Worm (Caenorhabditis elegans): ENCODE data around the gene W01C9.2.

ce11 chrII:8499021-8499420, 37.1 kb upstream of the W01C9.2 start:
- TF ChIP-seq sox-4 (tag; optimal IDR thresholded peaks at IDR 0.05) (no peak), ceh-48 (tag; optimal IDR thresholded peaks at IDR 0.05) (no peak), ttx-3 (tag; optimal IDR thresholded peaks at IDR 0.05) (no peak), dve-1 (tag; optimal IDR thresholded peaks at IDR 0.05) (no peak), ama-1 (optimal IDR thresholded peaks at IDR 0.05) (no peak)
